Fruit fly (Drosophila melanogaster) whole organism, embryonic: Measurements from ENCODE around the gene CG3348.

Source experiments
- Bteb2 ChIP-seq: fragments of 200-800 bp; sonication (Bioruptor generic); optimal IDR thresholded peaks from 2 replicates; lab custom pipeline; 2016; ENCODE audit warnings: missing biosample characterization, missing genetic modification characterization
- CG10209 ChIP-seq: fragments of 200-800 bp; sonication (Bioruptor generic); optimal IDR thresholded peaks from 3 replicates; lab custom pipeline; 2017; ENCODE audit warnings: missing biosample characterization, mild to moderate bottlenecking, missing genetic modification characterization, missing genetic modification reagents
- CG10431 ChIP-seq: fragments of 200-800 bp; sonication (Bioruptor generic); optimal IDR thresholded peaks from 3 replicates; lab custom pipeline; 2018; ENCODE audit warnings: missing biosample characterization, mild to moderate bottlenecking, missing genetic modification characterization
- CG10959 ChIP-seq: fragments of 200-800 bp; sonication (Bioruptor generic); IDR thresholded peaks from 2 replicates; pipeline ENCODE4 v1.3.6; 2022; ENCODE audit warnings: missing biosample characterization, missing genetic modification characterization
- CG12155 ChIP-seq: fragments of 200-800 bp; sonication (Bioruptor generic); optimal IDR thresholded peaks from 3 replicates; lab custom pipeline; 2016; ENCODE audit warnings: missing biosample characterization, missing genetic modification characterization
- CG12391 ChIP-seq: fragments of 200-800 bp; sonication (Bioruptor generic); optimal IDR thresholded peaks from 3 replicates; lab custom pipeline; 2018; ENCODE audit warnings: missing biosample characterization, mild to moderate bottlenecking, missing genetic modification characterization, moderate library complexity
- CG13287 ChIP-seq: fragments of 200-800 bp; sonication (Bioruptor generic); IDR thresholded peaks from 2 replicates; pipeline ENCODE4 v1.3.6; 2022; ENCODE audit warnings: missing biosample characterization, missing genetic modification characterization; ENCODE audit not compliant: partially characterized antibody
- CG13775 ChIP-seq: fragments of 200-800 bp; sonication (Bioruptor generic); optimal IDR thresholded peaks from 3 replicates; lab custom pipeline; 2017; ENCODE audit warnings: missing biosample characterization, mild to moderate bottlenecking, missing genetic modification characterization
- CG15514 ChIP-seq: fragments of 200-800 bp; sonication (Bioruptor generic); optimal IDR thresholded peaks from 3 replicates; lab custom pipeline; 2017; ENCODE audit warnings: missing biosample characterization, missing genetic modification characterization, mild to moderate bottlenecking, moderate library complexity, missing genetic modification reagents
- CG1602 ChIP-seq: fragments of 200-800 bp; sonication (Bioruptor generic); optimal IDR thresholded peaks from 3 replicates; lab custom pipeline; 2016; ENCODE audit warnings: missing biosample characterization, missing genetic modification characterization
- CG17328 ChIP-seq: fragments of 200-800 bp; sonication (Bioruptor generic); IDR thresholded peaks from 2 replicates; pipeline ENCODE4 v1.3.6; 2022; ENCODE audit warnings: missing biosample characterization, missing genetic modification characterization
- CG17359 ChIP-seq: fragments of 200-800 bp; sonication (Bioruptor generic); optimal IDR thresholded peaks from 3 replicates; lab custom pipeline; 2018; ENCODE audit warnings: missing biosample characterization, mild to moderate bottlenecking, missing genetic modification characterization, moderate library complexity
- CG18764 ChIP-seq: fragments of 200-800 bp; sonication (Bioruptor generic); optimal IDR thresholded peaks from 3 replicates; lab custom pipeline; 2016; ENCODE audit warnings: missing biosample characterization, missing genetic modification characterization
- CG2199 ChIP-seq: fragments of 200-800 bp; sonication (Bioruptor generic); IDR thresholded peaks from 3 replicates; pipeline ENCODE4 v1.3.6; 2022; ENCODE audit warnings: missing biosample characterization, missing genetic modification characterization
- CG4854 ChIP-seq: fragments of 200-800 bp; sonication (Bioruptor generic); optimal IDR thresholded peaks from 2 replicates; lab custom pipeline; 2016; ENCODE audit warnings: missing biosample characterization, missing genetic modification characterization, inconsistent platforms
- CG7928 ChIP-seq: fragments of 200-800 bp; sonication (Bioruptor generic); optimal IDR thresholded peaks from 2 replicates; lab custom pipeline; 2017; ENCODE audit warnings: missing biosample characterization, mild to moderate bottlenecking, missing genetic modification characterization
- CG8478 ChIP-seq: fragments of >200 bp; optimal IDR thresholded peaks from 2 replicates; lab custom pipeline; 2018
- CG9437 ChIP-seq: fragments of 200-800 bp; sonication (Bioruptor generic); optimal IDR thresholded peaks from 2 replicates; lab custom pipeline; 2018; ENCODE audit warnings: missing biosample characterization, mild to moderate bottlenecking, missing genetic modification characterization
- CG9727 ChIP-seq: fragments of 200-800 bp; sonication (Bioruptor generic); optimal IDR thresholded peaks from 3 replicates; lab custom pipeline; 2017; ENCODE audit warnings: missing biosample characterization, mild to moderate bottlenecking, missing genetic modification characterization
- CTCF ChIP-seq: fragments of 200-800 bp; sonication (Bioruptor generic); optimal IDR thresholded peaks from 2 replicates; lab custom pipeline; 2017; ENCODE audit warnings: missing biosample characterization, mild to moderate bottlenecking, missing genetic modification characterization, moderate library complexity
- Dbx ChIP-seq: fragments of 200-800 bp; sonication (Bioruptor generic); IDR thresholded peaks from 3 replicates; pipeline ENCODE4 v1.3.6; 2022; ENCODE audit warnings: missing biosample characterization, missing genetic modification characterization
- Dll ChIP-seq: fragments of 200-800 bp; sonication (Bioruptor generic); IDR thresholded peaks from 4 replicates; pipeline ENCODE4 v1.3.6; 2022; ENCODE audit warnings: missing biosample characterization, missing genetic modification characterization; ENCODE audit not compliant: partially characterized antibody
- Fer2 ChIP-seq: fragments of 200-800 bp; sonication (Bioruptor generic); optimal IDR thresholded peaks from 2 replicates; lab custom pipeline; 2018; ENCODE audit warnings: missing biosample characterization, mild to moderate bottlenecking, missing genetic modification characterization, moderate library complexity
- H2.0 ChIP-seq: fragments of 200-800 bp; sonication (Bioruptor generic); IDR thresholded peaks from 2 replicates; pipeline ENCODE4 v1.3.6; 2022; ENCODE audit warnings: missing biosample characterization, missing genetic modification characterization
- HmgZ ChIP-seq: fragments of 200-800 bp; sonication (Bioruptor generic); optimal IDR thresholded peaks from 2 replicates; lab custom pipeline; 2018; ENCODE audit warnings: missing biosample characterization, mild to moderate bottlenecking, missing genetic modification characterization
- Hmx ChIP-seq: fragments of 200-800 bp; sonication (Bioruptor generic); optimal IDR thresholded peaks from 2 replicates; lab custom pipeline; 2016; ENCODE audit warnings: missing biosample characterization, missing genetic modification characterization
- Nf-YC ChIP-seq: fragments of 200-800 bp; optimal IDR thresholded peaks from 3 replicates; lab custom pipeline; 2019; ENCODE audit warnings: missing biosample characterization, mild to moderate bottlenecking, missing genetic modification characterization, moderate library complexity
- Sry-δ ChIP-seq: fragments of 200-800 bp; sonication (Bioruptor generic); optimal IDR thresholded peaks from 2 replicates; lab custom pipeline; 2016; ENCODE audit warnings: missing biosample characterization, missing genetic modification characterization
- Ssrp ChIP-seq: fragments of 200-800 bp; sonication (Bioruptor generic); optimal IDR thresholded peaks from 2 replicates; lab custom pipeline; 2018; ENCODE audit warnings: missing biosample characterization, mild to moderate bottlenecking, missing genetic modification characterization, moderate library complexity
- Trl ChIP-seq, 3 experiments: fragments of >200 bp in 2 of 3; fragments of 200-800 bp in 1 of 3; sonication (Bioruptor generic) in 1 of 3; optimal IDR thresholded peaks; 2 replicates in 1 of 3; 3 replicates in 2 of 3; lab custom pipeline; 2016 to 2017; ENCODE audit warnings: missing biosample characterization in 1 of 3, missing genetic modification characterization in 1 of 3
- YL-1 ChIP-seq: fragments of 200-800 bp; sonication (Bioruptor generic); optimal IDR thresholded peaks from 3 replicates; lab custom pipeline; 2017; ENCODE audit warnings: missing biosample characterization, mild to moderate bottlenecking, missing genetic modification characterization
- abd-A ChIP-seq: fragments of 200-800 bp; sonication (Bioruptor generic); optimal IDR thresholded peaks from 3 replicates; lab custom pipeline; 2019; ENCODE audit warnings: missing biosample characterization, mild to moderate bottlenecking, missing genetic modification characterization, moderate library complexity
- bab2 ChIP-seq: fragments of 200-800 bp; sonication (Bioruptor generic); optimal IDR thresholded peaks from 2 replicates; lab custom pipeline; 2016; ENCODE audit warnings: missing biosample characterization, missing genetic modification characterization
- bcd ChIP-seq: fragments of 200-800 bp; sonication (Bioruptor generic); optimal IDR thresholded peaks from 2 replicates; lab custom pipeline; 2017; ENCODE audit warnings: missing biosample characterization, mild to moderate bottlenecking, missing genetic modification characterization
- ci ChIP-seq: fragments of 200-800 bp; sonication (Bioruptor generic); IDR thresholded peaks from 3 replicates; pipeline ENCODE4 v1.3.6; 2022; ENCODE audit warnings: missing biosample characterization, missing genetic modification characterization
- crol ChIP-seq: fragments of 200-800 bp; sonication (Bioruptor generic); IDR thresholded peaks from 2 replicates; pipeline ENCODE4 v1.3.6; 2022; ENCODE audit warnings: missing biosample characterization, missing genetic modification characterization
- crp ChIP-seq, 2 experiments: fragments of 200-800 bp; sonication (Bioruptor generic); optimal IDR thresholded peaks; 2 replicates in 1 of 2; 3 replicates in 1 of 2; lab custom pipeline; 2017; ENCODE audit warnings: missing biosample characterization in 2 of 2, missing genetic modification characterization in 2 of 2, mild to moderate bottlenecking in 1 of 2, moderate library complexity in 1 of 2
- dmrt11E ChIP-seq: fragments of 200-800 bp; sonication (Bioruptor generic); optimal IDR thresholded peaks from 3 replicates; lab custom pipeline; 2018; ENCODE audit warnings: missing biosample characterization, mild to moderate bottlenecking, missing genetic modification characterization, moderate library complexity
- ewg ChIP-seq: fragments of 200-800 bp; sonication (Bioruptor generic); optimal IDR thresholded peaks from 3 replicates; lab custom pipeline; 2017; ENCODE audit warnings: mild to moderate bottlenecking, missing biosample characterization, missing genetic modification reagents, missing genetic modification characterization
- hkb ChIP-seq, 2 experiments: fragments of 200-800 bp in 1 of 2; fragments of >200 bp in 1 of 2; sonication (Bioruptor generic) in 1 of 2; IDR thresholded peaks in 1 of 2; optimal IDR thresholded peaks in 1 of 2; 2 replicates each; pipeline versions ENCODE4 v1.3.6 to Lab custom; 2017 to 2022; ENCODE audit warnings: missing biosample characterization in 1 of 2, missing genetic modification characterization in 1 of 2
- ind ChIP-seq: fragments of 200-800 bp; sonication (Bioruptor generic); optimal IDR thresholded peaks from 3 replicates; lab custom pipeline; 2016; ENCODE audit warnings: missing biosample characterization, missing genetic modification characterization
- ranshi ChIP-seq: fragments of 200-800 bp; sonication (Bioruptor generic); IDR thresholded peaks from 2 replicates; pipeline ENCODE4 v1.3.6; 2022; ENCODE audit warnings: missing biosample characterization, missing genetic modification characterization
- so ChIP-seq: fragments of 200-800 bp; sonication (Bioruptor generic); IDR thresholded peaks from 3 replicates; pipeline ENCODE4 v1.3.6; 2022; ENCODE audit warnings: missing biosample characterization, missing genetic modification characterization
- sr ChIP-seq: fragments of 200-800 bp; sonication (Bioruptor generic); IDR thresholded peaks from 3 replicates; pipeline ENCODE4 v1.3.6; 2022; ENCODE audit warnings: missing biosample characterization, missing genetic modification characterization
- tll ChIP-seq, 2 experiments: fragments of 200-800 bp in 1 of 2; fragments of >200 bp in 1 of 2; sonication (Bioruptor generic) in 1 of 2; optimal IDR thresholded peaks; 2 replicates each; lab custom pipeline; 2017 to 2019; ENCODE audit warnings: missing biosample characterization in 2 of 2, missing genetic modification characterization in 2 of 2, mild to moderate bottlenecking in 1 of 2, moderate library complexity in 1 of 2
- toy ChIP-seq: fragments of 200-800 bp; sonication (Bioruptor generic); IDR thresholded peaks from 2 replicates; pipeline ENCODE4 v1.3.6; 2022; ENCODE audit warnings: missing biosample characterization, missing genetic modification characterization
- wek ChIP-seq: fragments of 200-800 bp; sonication (Bioruptor generic); optimal IDR thresholded peaks from 3 replicates; lab custom pipeline; 2018; ENCODE audit warnings: missing biosample characterization, mild to moderate bottlenecking, missing genetic modification characterization, moderate library complexity

The CG3348 gene

dm6 chr3R:27274533-27275447 lies 17.2 kb downstream of the CG3348 start, which contains the start of gene CG5938 (continued):
- TF ChIP-seq CG9437 (GFP tag; lab: Kevin White, UChicago) (peak; percentile 52), so (GFP tag; lab: Robert Waterston, UW) (0 out of 3 replicates have a peak, but pooled peaks have one; percentile 31), Sry-δ (GFP tag; lab: Kevin White, UChicago) (no peak), hkb (optimal IDR thresholded peaks at IDR 0.05; lab: Kevin White, UChicago) (peak; percentile 26), hkb (GFP tag; IDR thresholded peaks at IDR 0.05; lab: Robert Waterston, UW) (no peak), CG10431 (peak; percentile 57), Hmx (GFP tag; lab: Kevin White, UChicago) (no peak), CG4854 (GFP tag; lab: Kevin White, UChicago) (peak; percentile 4), Nf-YC (tag; lab: Kevin White, UChicago) (peak; percentile 23), bcd (GFP tag; lab: Kevin White, UChicago) (peak; percentile 7), CG18764 (GFP tag; lab: Kevin White, UChicago) (peak; percentile 23), ranshi (no peak), CG12155 (GFP tag; lab: Kevin White, UChicago) (peak; percentile 6), dmrt11E (tag; lab: Kevin White, UChicago) (peak; percentile 13), ind (GFP tag; lab: Kevin White, UChicago) (peak; percentile 14), CG13287 (GFP tag; lab: Robert Waterston, UW) (peak; percentile 35; the same call in 1 of the 2 replicates), crol (GFP tag; lab: Robert Waterston, UW) (peak; percentile 73), tll (GFP tag; optimal IDR thresholded peaks at IDR 0.05; lab: Kevin White, UChicago) (peak in 1 of 2 experiments; percentile 76), ewg (GFP tag; lab: Kevin White, UChicago) (no peak), CG10209 (peak; percentile 8), Ssrp (tag; lab: Kevin White, UChicago) (peak; percentile 21), CG10959 (GFP tag; lab: Robert Waterston, UW) (0 out of 2 replicates have a peak, but pooled peaks have one; percentile 13), wek (GFP tag; lab: Kevin White, UChicago) (no peak), abd-A (tag; lab: Kevin White, UChicago) (peak; percentile 38), CG7928 (GFP tag; lab: Kevin White, UChicago) (no peak), YL-1 (GFP tag; lab: Kevin White, UChicago) (peak; percentile 35), Trl (optimal IDR thresholded peaks at IDR 0.05; lab: Kevin White, UChicago) (no peak), Trl (GFP tag; optimal IDR thresholded peaks at IDR 0.05; lab: Kevin White, UChicago) (no peak), CG17359 (tag; lab: Kevin White, UChicago) (peak; percentile 24), CG17328 (no peak), CG1602 (GFP tag; lab: Kevin White, UChicago) (peak; percentile 18), sr (GFP tag; lab: Robert Waterston, UW) (peak; percentile 85), CG8478 (lab: Kevin White, UChicago) (peak; percentile 4), ci (GFP tag; lab: Robert Waterston, UW) (0 out of 3 replicates have a peak, but pooled peaks have one; percentile 15), H2.0 (GFP tag; lab: Robert Waterston, UW) (peak; percentile 55), HmgZ (tag; lab: Kevin White, UChicago) (peak; percentile 55), CG12391 (tag; lab: Kevin White, UChicago) (peak; percentile 47), crp (GFP tag; optimal IDR thresholded peaks at IDR 0.05; lab: Kevin White, UChicago) (peak; percentile 29 to 88), CG9727 (GFP tag; lab: Kevin White, UChicago) (peak; percentile 10), CG2199 (GFP tag; lab: Robert Waterston, UW) (0 out of 3 replicates have a peak, but pooled peaks have one; percentile 65), CG13775 (peak; percentile 58), Fer2 (no peak), Bteb2 (GFP tag; lab: Kevin White, UChicago) (no peak), CG15514 (GFP tag; lab: Kevin White, UChicago) (peak; percentile 62), Dll (0 out of 4 replicates have a peak, but pooled peaks have one; percentile 21), toy (GFP tag; lab: Robert Waterston, UW) (no peak), CTCF (peak; percentile 69), Dbx (GFP tag; lab: Robert Waterston, UW) (0 out of 3 replicates have a peak, but pooled peaks have one; percentile 27), bab2 (no peak)
